Worm (Caenorhabditis elegans): ENCODE measurements around the gene Y57G11C.40.

ce11 chrIV:14699840-14700239 is 4.2 kb downstream of the Y57G11C.40 start, which contains the start of gene haf-8:
- TF ChIP-seq ceh-30 (tag; optimal IDR thresholded peaks at IDR 0.05) (no peak), elt-2 (tag; optimal IDR thresholded peaks at IDR 0.05) (no peak), dmd-4 (tag; optimal IDR thresholded peaks at IDR 0.05; ENCODE audit: borderline replicate concordance) (no peak), tbx-2 (tag; optimal IDR thresholded peaks at IDR 0.05) (no peak), ceh-34 (tag; optimal IDR thresholded peaks at IDR 0.05) (no peak), elt-4 (tag; optimal IDR thresholded peaks at IDR 0.05) (no peak), fkh-10 (GFP tag; optimal IDR thresholded peaks at IDR 0.05) (no peak), nhr-11 (tag; optimal IDR thresholded peaks at IDR 0.05) (no peak), ceh-19 (GFP tag; optimal IDR thresholded peaks at IDR 0.05) (no peak), pha-4 (tag; optimal IDR thresholded peaks at IDR 0.05) (no peak), ceh-48 (tag; optimal IDR thresholded peaks at IDR 0.05) (no peak), ets-4 (tag; optimal IDR thresholded peaks at IDR 0.05) (no peak), dve-1 (tag; optimal IDR thresholded peaks at IDR 0.05) (no peak)

All from whole organism, late embryonic.